Fruit fly (Drosophila melanogaster) whole organism, embryonic: ENCODE measurements around the gene CG43156.

Source experiments
- CG10321 ChIP-seq: fragments of 200-800 bp; sonication (Bioruptor generic); IDR thresholded peaks from 2 replicates; pipeline ENCODE4 v1.3.6; 2022; ENCODE audit warnings: missing biosample characterization, missing genetic modification characterization
- CG10431 ChIP-seq: fragments of 200-800 bp; sonication (Bioruptor generic); optimal IDR thresholded peaks from 3 replicates; lab custom pipeline; 2018; ENCODE audit warnings: missing biosample characterization, mild to moderate bottlenecking, missing genetic modification characterization
- CG10462 ChIP-seq: fragments of 200-800 bp; sonication (Bioruptor generic); optimal IDR thresholded peaks from 2 replicates; lab custom pipeline; 2016; ENCODE audit warnings: missing biosample characterization, missing genetic modification characterization
- CG11456 ChIP-seq: fragments of 200-800 bp; sonication (Bioruptor generic); IDR thresholded peaks from 3 replicates; pipeline ENCODE4 v1.3.6; 2022; ENCODE audit warnings: missing biosample characterization, missing genetic modification characterization
- CG13424 ChIP-seq: fragments of 200-800 bp; sonication (Bioruptor generic); optimal IDR thresholded peaks from 2 replicates; lab custom pipeline; 2019; ENCODE audit warnings: missing biosample characterization, mild to moderate bottlenecking, missing genetic modification characterization, moderate library complexity
- CG13624 ChIP-seq: fragments of 200-800 bp; sonication (Bioruptor generic); optimal IDR thresholded peaks from 2 replicates; lab custom pipeline; 2016; ENCODE audit warnings: missing biosample characterization, missing genetic modification characterization
- CG17361 ChIP-seq: fragments of 200-800 bp; sonication (Bioruptor generic); IDR thresholded peaks from 3 replicates; pipeline ENCODE4 v1.3.6; 2022; ENCODE audit warnings: missing biosample characterization, missing genetic modification characterization
- CG17912 ChIP-seq: fragments of 200-800 bp; sonication (Bioruptor generic); optimal IDR thresholded peaks from 2 replicates; lab custom pipeline; 2018; ENCODE audit warnings: missing biosample characterization, mild to moderate bottlenecking, missing genetic modification characterization
- CG18262 ChIP-seq: fragments of 200-800 bp; optimal IDR thresholded peaks from 3 replicates; lab custom pipeline; 2019; ENCODE audit warnings: missing biosample characterization, mild to moderate bottlenecking, missing genetic modification characterization, moderate library complexity
- CG18619 ChIP-seq: fragments of 200-800 bp; sonication (Bioruptor generic); optimal IDR thresholded peaks from 3 replicates; lab custom pipeline; 2017; ENCODE audit warnings: missing biosample characterization, mild to moderate bottlenecking, missing genetic modification characterization
- CG18764 ChIP-seq: fragments of 200-800 bp; sonication (Bioruptor generic); optimal IDR thresholded peaks from 3 replicates; lab custom pipeline; 2016; ENCODE audit warnings: missing biosample characterization, missing genetic modification characterization
- CG2116 ChIP-seq: fragments of 200-800 bp; sonication (Bioruptor generic); optimal IDR thresholded peaks from 3 replicates; lab custom pipeline; 2018; ENCODE audit warnings: missing biosample characterization, mild to moderate bottlenecking, missing genetic modification characterization
- CG32767 ChIP-seq: fragments of 200-800 bp; sonication (Bioruptor generic); IDR thresholded peaks from 2 replicates; pipeline ENCODE4 v1.3.6; 2022; ENCODE audit warnings: missing biosample characterization, missing genetic modification characterization
- CG3726 ChIP-seq: fragments of 200-800 bp; sonication (Bioruptor generic); IDR thresholded peaks from 3 replicates; pipeline ENCODE4, ENCODE4 v1.3.6; 2022; ENCODE audit warnings: missing biosample characterization, missing genetic modification characterization
- CG3847 ChIP-seq: fragments of 200-800 bp; sonication (Bioruptor generic); IDR thresholded peaks from 2 replicates; pipeline ENCODE4 v1.3.6; 2022; ENCODE audit warnings: missing biosample characterization, missing genetic modification characterization
- CG3995 ChIP-seq: fragments of 200-800 bp; sonication (Bioruptor generic); optimal IDR thresholded peaks from 3 replicates; lab custom pipeline; 2016; ENCODE audit warnings: missing biosample characterization, missing genetic modification characterization
- CG6254 ChIP-seq: fragments of 200-800 bp; sonication (Bioruptor generic); optimal IDR thresholded peaks from 3 replicates; lab custom pipeline; 2017; ENCODE audit warnings: mild to moderate bottlenecking, missing biosample characterization, missing genetic modification reagents, missing genetic modification characterization
- CG6813 ChIP-seq: fragments of 200-800 bp; sonication (Bioruptor generic); optimal IDR thresholded peaks from 2 replicates; lab custom pipeline; 2017; ENCODE audit warnings: missing biosample characterization, missing genetic modification characterization, mild to moderate bottlenecking, moderate library complexity, missing genetic modification reagents
- CG8765 ChIP-seq: fragments of 200-800 bp; sonication (Bioruptor generic); IDR thresholded peaks from 2 replicates; pipeline ENCODE4 v1.3.6; 2022; ENCODE audit warnings: missing biosample characterization, missing genetic modification characterization
- CHES-1-like ChIP-seq: fragments of 200-800 bp; sonication (Bioruptor generic); optimal IDR thresholded peaks from 2 replicates; lab custom pipeline; 2016; ENCODE audit warnings: missing biosample characterization, missing genetic modification characterization
- CoRest ChIP-seq: fragments of 200-800 bp; sonication (Bioruptor generic); optimal IDR thresholded peaks from 3 replicates; lab custom pipeline; 2018; ENCODE audit warnings: missing biosample characterization, mild to moderate bottlenecking, missing genetic modification characterization, moderate library complexity
- Deaf1 ChIP-seq: fragments of 200-800 bp; optimal IDR thresholded peaks from 3 replicates; lab custom pipeline; 2019; ENCODE audit warnings: missing biosample characterization, mild to moderate bottlenecking, missing genetic modification characterization, moderate library complexity
- Doc3 ChIP-seq: fragments of 200-800 bp; sonication (Bioruptor generic); IDR thresholded peaks from 3 replicates; pipeline ENCODE4 v1.3.6; 2022; ENCODE audit warnings: missing biosample characterization, missing genetic modification characterization; ENCODE audit not compliant: partially characterized antibody
- Dp ChIP-seq: fragments of 200-800 bp; sonication (Bioruptor generic); optimal IDR thresholded peaks from 2 replicates; lab custom pipeline; 2018; ENCODE audit warnings: missing biosample characterization, mild to moderate bottlenecking, missing genetic modification characterization, moderate library complexity
- Elba2 ChIP-seq: fragments of 200-800 bp; sonication (Bioruptor generic); optimal IDR thresholded peaks from 3 replicates; lab custom pipeline; 2016; ENCODE audit warnings: missing biosample characterization, missing genetic modification characterization
- HmgZ ChIP-seq: fragments of 200-800 bp; sonication (Bioruptor generic); optimal IDR thresholded peaks from 2 replicates; lab custom pipeline; 2018; ENCODE audit warnings: missing biosample characterization, mild to moderate bottlenecking, missing genetic modification characterization
- Hr3 ChIP-seq: fragments of 200-800 bp; sonication (Bioruptor generic); optimal IDR thresholded peaks from 3 replicates; lab custom pipeline; 2016; ENCODE audit warnings: missing biosample characterization, missing genetic modification characterization
- MBD-R2 ChIP-seq: fragments of 200-800 bp; sonication (Bioruptor generic); IDR thresholded peaks from 2 replicates; pipeline ENCODE4 v1.3.6; 2022; ENCODE audit warnings: missing biosample characterization, missing genetic modification characterization
- Med ChIP-seq: fragments of 200-800 bp; sonication (Bioruptor generic); peaks from one replicate; lab custom pipeline; 2016; ENCODE audit warnings: missing biosample characterization, missing genetic modification characterization, mild to moderate bottlenecking, inconsistent platforms, moderate library complexity
- NC2α ChIP-seq: fragments of 200-800 bp; sonication (Bioruptor generic); optimal IDR thresholded peaks from 2 replicates; lab custom pipeline; 2016; ENCODE audit warnings: missing biosample characterization, missing genetic modification characterization
- Nf-YB ChIP-seq: fragments of 200-800 bp; sonication (Bioruptor generic); optimal IDR thresholded peaks from 3 replicates; lab custom pipeline; 2019; ENCODE audit warnings: missing biosample characterization, mild to moderate bottlenecking, missing genetic modification characterization, moderate library complexity
- Ravus ChIP-seq: fragments of 200-800 bp; sonication (Bioruptor generic); IDR thresholded peaks from 2 replicates; pipeline ENCODE4 v1.3.6; 2022; ENCODE audit warnings: missing biosample characterization, missing genetic modification characterization
- Sox100B ChIP-seq: fragments of 200-800 bp; sonication (Bioruptor generic); optimal IDR thresholded peaks from 3 replicates; lab custom pipeline; 2018; ENCODE audit warnings: missing biosample characterization, mild to moderate bottlenecking, missing genetic modification characterization
- caup ChIP-seq: fragments of 200-800 bp; sonication (Bioruptor generic); optimal IDR thresholded peaks from 3 replicates; lab custom pipeline; 2017; ENCODE audit warnings: missing biosample characterization, mild to moderate bottlenecking, missing genetic modification characterization, moderate library complexity; ENCODE audit not compliant: severe bottlenecking
- crol ChIP-seq: fragments of 200-800 bp; sonication (Bioruptor generic); IDR thresholded peaks from 2 replicates; pipeline ENCODE4 v1.3.6; 2022; ENCODE audit warnings: missing biosample characterization, missing genetic modification characterization
- eve ChIP-seq, 2 experiments: fragments of >200 bp; optimal IDR thresholded peaks; 2 replicates each; lab custom pipeline; 2017; ENCODE audit warnings: missing biosample characterization in 2 of 2, missing genetic modification characterization in 2 of 2
- exex ChIP-seq: fragments of 200-800 bp; sonication (Bioruptor generic); optimal IDR thresholded peaks from 4 replicates; lab custom pipeline; 2018; ENCODE audit warnings: missing biosample characterization, mild to moderate bottlenecking, missing genetic modification characterization, moderate library complexity
- gt ChIP-seq: fragments of 200-800 bp; sonication (Bioruptor generic); IDR thresholded peaks from 2 replicates; pipeline ENCODE4 v1.3.6; 2022; ENCODE audit warnings: missing biosample characterization, missing genetic modification characterization
- her ChIP-seq: fragments of 200-800 bp; sonication (Bioruptor generic); optimal IDR thresholded peaks from 2 replicates; lab custom pipeline; 2016; ENCODE audit warnings: missing biosample characterization, missing genetic modification characterization
- kah ChIP-seq: fragments of 200-800 bp; sonication (Bioruptor generic); optimal IDR thresholded peaks from 2 replicates; lab custom pipeline; 2018; ENCODE audit warnings: missing biosample characterization, mild to moderate bottlenecking, missing genetic modification characterization
- ken ChIP-seq: fragments of 200-800 bp; sonication (Bioruptor generic); IDR thresholded peaks from 3 replicates; pipeline ENCODE4 v1.3.6; 2022; ENCODE audit warnings: missing biosample characterization, missing genetic modification characterization
- nau ChIP-seq: fragments of 200-800 bp; sonication (Bioruptor generic); optimal IDR thresholded peaks from 3 replicates; lab custom pipeline; 2017; ENCODE audit warnings: missing biosample characterization, mild to moderate bottlenecking, missing genetic modification characterization, missing genetic modification reagents
- pnt ChIP-seq: fragments of 200-800 bp; sonication (Bioruptor generic); optimal IDR thresholded peaks from 3 replicates; lab custom pipeline; 2016; ENCODE audit warnings: missing biosample characterization, missing genetic modification characterization
- rib ChIP-seq: fragments of 200-800 bp; sonication (Bioruptor generic); IDR thresholded peaks from 2 replicates; pipeline ENCODE4 v1.3.6; 2022; ENCODE audit warnings: missing biosample characterization, missing genetic modification characterization
- ro ChIP-seq: fragments of 200-800 bp; sonication (Bioruptor generic); IDR thresholded peaks from 2 replicates; pipeline ENCODE4 v1.3.6; 2022; ENCODE audit warnings: missing biosample characterization, missing genetic modification characterization
- row ChIP-seq: fragments of 200-800 bp; sonication (Bioruptor generic); IDR thresholded peaks from 3 replicates; pipeline ENCODE4 v1.3.6; 2022; ENCODE audit warnings: missing biosample characterization, missing genetic modification characterization
- schlank ChIP-seq: fragments of 200-800 bp; sonication (Bioruptor generic); optimal IDR thresholded peaks from 2 replicates; lab custom pipeline; 2018; ENCODE audit warnings: missing biosample characterization, mild to moderate bottlenecking, missing genetic modification characterization
- toy ChIP-seq: fragments of 200-800 bp; sonication (Bioruptor generic); IDR thresholded peaks from 2 replicates; pipeline ENCODE4 v1.3.6; 2022; ENCODE audit warnings: missing biosample characterization, missing genetic modification characterization
- trem ChIP-seq: fragments of 200-800 bp; optimal IDR thresholded peaks from 3 replicates; lab custom pipeline; 2019; ENCODE audit warnings: missing biosample characterization, mild to moderate bottlenecking, missing genetic modification characterization, moderate library complexity
- tx ChIP-seq: fragments of 200-800 bp; sonication (Bioruptor generic); optimal IDR thresholded peaks from 2 replicates; lab custom pipeline; 2016; ENCODE audit warnings: missing biosample characterization, missing genetic modification characterization
- zfh2 ChIP-seq: fragments of 200-800 bp; sonication (Bioruptor generic); optimal IDR thresholded peaks from 2 replicates; lab custom pipeline; 2016; ENCODE audit warnings: missing biosample characterization, missing genetic modification characterization

The CG43156 gene

dm6 chrX:11915154-11915593, 8.5 kb upstream of the CG43156 start (continued):
- TF ChIP-seq tx (GFP tag; lab: Kevin White, UChicago) (no peak), Elba2 (peak; percentile 22), CG6254 (GFP tag; lab: Kevin White, UChicago) (peak; percentile 85), ken (peak; percentile 74; the same call in 2 of the 3 replicates), gt (peak; percentile 74), CG17361 (peak; percentile 98), CG3995 (peak; percentile 25), pnt (peak; percentile 16), CoRest (tag; lab: Kevin White, UChicago) (peak; percentile 95), Sox100B (GFP tag; lab: Kevin White, UChicago) (peak; percentile 94), her (GFP tag; lab: Kevin White, UChicago) (no peak), CG18262 (tag; lab: Kevin White, UChicago) (peak; percentile 96), Hr3 (GFP tag; lab: Kevin White, UChicago) (peak; percentile 85), CG13424 (tag; lab: Kevin White, UChicago) (peak; percentile 95), CG18619 (GFP tag; lab: Kevin White, UChicago) (peak; percentile 83), CG10431 (GFP tag; lab: Kevin White, UChicago) (peak; percentile 74), HmgZ (tag; lab: Kevin White, UChicago) (peak; percentile 82), CG3847 (peak; percentile 77), CHES-1-like (GFP tag; lab: Kevin White, UChicago) (peak; percentile 7), exex (tag; lab: Kevin White, UChicago) (peak; percentile 67), trem (tag; lab: Kevin White, UChicago) (peak; percentile 86), kah (peak; percentile 79), caup (GFP tag; lab: Kevin White, UChicago) (peak; percentile 86), crol (GFP tag; lab: Robert Waterston, UW) (peak; percentile 34; the same call in 1 of the 2 replicates), CG11456 (GFP tag; lab: Robert Waterston, UW) (0 out of 3 replicates have a peak, but pooled peaks have one; percentile 53), CG6813 (peak; percentile 79), ro (GFP tag; lab: Robert Waterston, UW) (peak; percentile 78), eve (GFP tag; optimal IDR thresholded peaks at IDR 0.05; lab: Kevin White, UChicago) (peak in 1 of 2 experiments; percentile 58), Nf-YB (GFP tag; lab: Kevin White, UChicago) (peak; percentile 78), Dp (GFP tag; lab: Kevin White, UChicago) (no peak), Med (GFP tag; lab: Kevin White, UChicago) (peak; percentile 83), schlank (tag; lab: Kevin White, UChicago) (peak; percentile 73), row (GFP tag; lab: Robert Waterston, UW) (peak; percentile 91), nau (GFP tag; lab: Kevin White, UChicago) (peak; percentile 78), CG8765 (GFP tag; lab: Robert Waterston, UW) (peak; percentile 72), CG32767 (GFP tag; lab: Robert Waterston, UW) (peak; percentile 93), CG2116 (GFP tag; lab: Kevin White, UChicago) (peak; percentile 41), toy (peak; percentile 19; the same call in 1 of the 2 replicates), CG3726 (peak; percentile 81; the same call in 2 of the 3 replicates), Doc3 (GFP tag; lab: Robert Waterston, UW) (no peak), CG18764 (GFP tag; lab: Kevin White, UChicago) (peak; percentile 44), CG17912 (GFP tag; lab: Kevin White, UChicago) (peak; percentile 53), CG10462 (GFP tag; lab: Kevin White, UChicago) (peak; percentile 57), CG10321 (GFP tag; lab: Robert Waterston, UW) (peak; percentile 59), Ravus (GFP tag; lab: Robert Waterston, UW) (peak; percentile 34; the same call in 1 of the 2 replicates), CG13624 (GFP tag; lab: Kevin White, UChicago) (no peak), Deaf1 (tag; lab: Kevin White, UChicago) (peak; percentile 73), NC2α (peak; percentile 8), MBD-R2 (peak; percentile 50), rib (peak; percentile 61), zfh2 (GFP tag; lab: Kevin White, UChicago) (peak; percentile 6)
